Fruit fly (Drosophila melanogaster): ENCODE results near the gene BigH1.

Gene BigH1

dm6 chr3R:14708948-14709385 lies 45.7 kb downstream of the BigH1 start:
- TF ChIP-seq ttk (optimal IDR thresholded peaks at IDR 0.05), result no peak
- no peak for TF ChIP-seq insv (optimal IDR thresholded peaks at IDR 0.05)
- no peak for TF ChIP-seq Myc (optimal IDR thresholded peaks at IDR 0.05)
- TF ChIP-seq psq (optimal IDR thresholded peaks at IDR 0.05), result no peak
- no peak for TF ChIP-seq Sin3A (optimal IDR thresholded peaks at IDR 0.05)
- TF ChIP-seq h (optimal IDR thresholded peaks at IDR 0.05), result no peak

dm6 chr3R:14709480-14709984 lies 46.3 kb downstream of the BigH1 start:
- TF ChIP-seq Sin3A (optimal IDR thresholded peaks at IDR 0.05), result no peak
- no peak for TF ChIP-seq h (optimal IDR thresholded peaks at IDR 0.05)
- no peak for TF ChIP-seq Myc (optimal IDR thresholded peaks at IDR 0.05)
- no peak for TF ChIP-seq psq (optimal IDR thresholded peaks at IDR 0.05)
- no peak for TF ChIP-seq ttk (optimal IDR thresholded peaks at IDR 0.05)
- no peak for TF ChIP-seq insv (optimal IDR thresholded peaks at IDR 0.05)

DNA sequence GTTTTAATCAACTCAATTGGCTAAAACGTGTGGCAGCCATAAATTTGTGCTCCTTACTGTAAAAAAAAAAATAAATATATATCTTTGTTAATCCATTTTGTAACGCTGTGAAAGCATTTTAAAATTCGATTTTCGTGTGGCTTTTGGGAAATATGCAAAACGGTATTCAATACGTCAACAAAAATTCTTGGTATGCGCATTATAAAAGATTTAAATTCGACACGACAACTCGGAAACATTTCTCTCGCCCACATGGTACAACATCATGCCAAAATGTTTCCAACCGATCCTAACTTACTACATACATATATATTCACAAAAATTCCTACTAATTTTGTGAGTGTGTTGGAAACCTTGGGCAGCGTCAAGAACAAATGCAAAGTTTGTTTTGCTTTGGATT lies 47.4 kb downstream of the BigH1 start:
- TF ChIP-seq ttk (optimal IDR thresholded peaks at IDR 0.05) (no peak), psq (optimal IDR thresholded peaks at IDR 0.05) (no peak), h (optimal IDR thresholded peaks at IDR 0.05) (no peak), Sin3A (optimal IDR thresholded peaks at IDR 0.05) (no peak), insv (optimal IDR thresholded peaks at IDR 0.05) (no peak), Myc (optimal IDR thresholded peaks at IDR 0.05) (no peak)

- TF ChIP-seq psq (optimal IDR thresholded peaks at IDR 0.05) (no peak), ttk (optimal IDR thresholded peaks at IDR 0.05) (no peak), insv (optimal IDR thresholded peaks at IDR 0.05) (no peak), Sin3A (optimal IDR thresholded peaks at IDR 0.05) (no peak), h (optimal IDR thresholded peaks at IDR 0.05) (no peak), Myc (optimal IDR thresholded peaks at IDR 0.05) (no peak)
Observed at dm6 chr3R:14711447-14712163, 48.4 kb downstream of the BigH1 start.

dm6 chr3R:14713110-14713713 lies 50.0 kb downstream of the BigH1 start:
- TF ChIP-seq Myc (optimal IDR thresholded peaks at IDR 0.05) (no peak), insv (optimal IDR thresholded peaks at IDR 0.05) (no peak), psq (optimal IDR thresholded peaks at IDR 0.05) (no peak), h (optimal IDR thresholded peaks at IDR 0.05) (no peak), Sin3A (optimal IDR thresholded peaks at IDR 0.05) (no peak), ttk (optimal IDR thresholded peaks at IDR 0.05) (no peak)

dm6 chr3R:14713776-14714146 lies 50.5 kb downstream of the BigH1 start:
- TF ChIP-seq psq (optimal IDR thresholded peaks at IDR 0.05) (no peak), h (optimal IDR thresholded peaks at IDR 0.05) (no peak), insv (optimal IDR thresholded peaks at IDR 0.05) (no peak)

Measured in Kc167 (cell line).